Worm (Caenorhabditis elegans) whole organism, L1 larva: ENCODE data around the gene K10H10.4.

Source experiments
- fos-1 ChIP-seq: fragments of 150-350 bp; optimal IDR thresholded peaks from 2 replicates; lab custom pipeline; 2014; ENCODE audit warnings: missing biosample characterization, missing genetic modification characterization
- pqm-1 ChIP-seq: sonication (generic microtip); optimal IDR thresholded peaks from 3 replicates; lab custom pipeline; 2017; ENCODE audit warnings: missing biosample characterization, missing genetic modification characterization

DNA sequence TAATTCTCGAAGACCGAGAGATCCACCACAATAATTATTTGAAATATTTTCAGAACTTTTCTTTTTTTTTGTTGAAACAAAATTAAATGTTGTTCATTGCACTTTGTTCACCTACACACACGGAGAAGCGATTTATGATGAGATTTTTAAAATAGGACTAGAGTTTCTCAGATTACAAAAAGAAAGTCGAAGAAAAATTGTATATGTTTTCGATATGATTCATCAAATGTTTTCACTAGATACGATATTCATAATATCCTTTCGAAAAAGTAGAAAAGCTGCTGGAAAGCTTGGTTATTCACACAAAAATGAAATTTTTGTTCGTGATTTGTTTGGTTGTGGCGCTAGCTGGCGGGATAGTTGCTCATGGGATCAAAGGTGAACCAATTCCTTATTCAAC is 24.8 kb downstream of the K10H10.4 start, which contains the start of gene F57C2.4:
- TF ChIP-seq pqm-1 (no peak), fos-1 (tag; lab: Kevin White, UChicago) (no peak)
